Fruit fly (Drosophila melanogaster): ENCODE data around the gene mthl11.

mthl11 gene

dm6 chr3R:10377849-10378248 is 23.0 kb upstream of the mthl11 start, which contains the start of gene Rfx:
Gene Rfx, minus strand, starts transcription at chr3R:10378068.
- peak; percentile 36 for TF ChIP-seq Sp1 (GFP tag; optimal IDR thresholded peaks at IDR 0.05)
- TF ChIP-seq h (GFP tag; optimal IDR thresholded peaks at IDR 0.05), result peak; percentile 29
- TF ChIP-seq Hnf4 (GFP tag; optimal IDR thresholded peaks at IDR 0.05), result peak; percentile 49
- no peak for TF ChIP-seq Dif (GFP tag; optimal IDR thresholded peaks at IDR 0.05; ENCODE audit: partially characterized antibody)
- TF ChIP-seq CrebA (GFP tag; optimal IDR thresholded peaks at IDR 0.05; ENCODE audit: borderline replicate concordance), result peak; percentile 44
- TF ChIP-seq HLH106 (tag; optimal IDR thresholded peaks at IDR 0.05), result peak; percentile 12
- no peak for TF ChIP-seq ey (GFP tag; optimal IDR thresholded peaks at IDR 0.05)
- TF ChIP-seq Hr78 (GFP tag; optimal IDR thresholded peaks at IDR 0.05), result no peak
- TF ChIP-seq fru (GFP tag; optimal IDR thresholded peaks at IDR 0.05), result peak; percentile 17
- peak; percentile 44 for TF ChIP-seq tai (GFP tag; optimal IDR thresholded peaks at IDR 0.05)
- no peak for TF ChIP-seq sage (GFP tag; optimal IDR thresholded peaks at IDR 0.05)
- TF ChIP-seq OdsH (GFP tag; optimal IDR thresholded peaks at IDR 0.05), result peak; percentile 7
- peak; percentile 21 for TF ChIP-seq br (GFP tag; optimal IDR thresholded peaks at IDR 0.05)
- peak in 1 of 2 experiments; percentile 44 for TF ChIP-seq foxo (GFP tag; optimal IDR thresholded peaks at IDR 0.05)
- peak; percentile 22 for TF ChIP-seq rgr (GFP tag; optimal IDR thresholded peaks at IDR 0.05)
- no peak for TF ChIP-seq dsf (GFP tag; optimal IDR thresholded peaks at IDR 0.05; ENCODE audit: borderline replicate concordance)
- peak; percentile 66 for TF ChIP-seq brk (GFP tag; optimal IDR thresholded peaks at IDR 0.05)
- TF ChIP-seq Rel (GFP tag; optimal IDR thresholded peaks at IDR 0.05), result no peak
- peak; percentile 40 for TF ChIP-seq Rel (tag; optimal IDR thresholded peaks at IDR 0.05)
- TF ChIP-seq sv (GFP tag; optimal IDR thresholded peaks at IDR 0.05), result no peak

DNA sequence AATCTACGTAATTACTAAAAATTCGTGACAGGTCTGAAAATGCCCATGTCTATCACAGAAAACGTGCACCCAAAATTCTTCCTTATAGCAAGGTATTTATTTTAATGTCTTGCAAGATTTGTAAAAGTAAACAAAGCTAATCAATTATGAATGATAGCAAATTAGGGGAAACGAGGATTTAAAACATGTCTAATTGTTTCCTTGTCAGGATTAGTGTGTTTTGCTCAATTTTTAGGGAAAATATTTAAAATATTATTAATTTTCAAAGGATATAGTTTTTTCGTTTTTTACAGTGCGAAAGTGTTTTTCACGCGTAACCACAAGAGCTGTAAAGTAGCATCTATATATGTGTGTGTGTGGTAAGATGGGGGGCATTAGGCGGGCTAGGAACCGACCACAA is 21.8 kb upstream of the mthl11 start:
- no peak for TF ChIP-seq brk (GFP tag; optimal IDR thresholded peaks at IDR 0.05)
- no peak for TF ChIP-seq usp (GFP tag; optimal IDR thresholded peaks at IDR 0.05)
- TF ChIP-seq fru (GFP tag; optimal IDR thresholded peaks at IDR 0.05), result no peak
- no peak for TF ChIP-seq Hnf4 (GFP tag; optimal IDR thresholded peaks at IDR 0.05)
- TF ChIP-seq GATAd (GFP tag; optimal IDR thresholded peaks at IDR 0.05), result no peak

- no peak for TF ChIP-seq rgr (GFP tag; optimal IDR thresholded peaks at IDR 0.05)
- TF ChIP-seq lola (GFP tag; optimal IDR thresholded peaks at IDR 0.05), result no peak
- TF ChIP-seq woc (GFP tag; optimal IDR thresholded peaks at IDR 0.05), result no peak
- TF ChIP-seq N (GFP tag; optimal IDR thresholded peaks at IDR 0.05), result no peak
- TF ChIP-seq Hr83 (GFP tag; optimal IDR thresholded peaks at IDR 0.05; ENCODE audit: poor library complexity, severe bottlenecking), result no peak
- TF ChIP-seq OdsH (GFP tag; optimal IDR thresholded peaks at IDR 0.05), result no peak
- TF ChIP-seq Vsx2 (GFP tag; optimal IDR thresholded peaks at IDR 0.05; ENCODE audit: partially characterized antibody), result no peak
- no peak for TF ChIP-seq sage (GFP tag; optimal IDR thresholded peaks at IDR 0.05)
- TF ChIP-seq dmrt93B (GFP tag; optimal IDR thresholded peaks at IDR 0.05), result no peak
- TF ChIP-seq usp (GFP tag; optimal IDR thresholded peaks at IDR 0.05), result no peak
- no peak for TF ChIP-seq Hnf4 (GFP tag; optimal IDR thresholded peaks at IDR 0.05)
- TF ChIP-seq fru (GFP tag; optimal IDR thresholded peaks at IDR 0.05), result no peak
- no peak for TF ChIP-seq Hr78 (GFP tag; optimal IDR thresholded peaks at IDR 0.05)
- TF ChIP-seq CrebA (GFP tag; optimal IDR thresholded peaks at IDR 0.05; ENCODE audit: borderline replicate concordance), result no peak
- TF ChIP-seq psq (GFP tag; optimal IDR thresholded peaks at IDR 0.05), result no peak
- no peak for TF ChIP-seq Dif (GFP tag; optimal IDR thresholded peaks at IDR 0.05; ENCODE audit: partially characterized antibody)
These were observed 21.4 kb upstream of the mthl11 start for dm6 chr3R:10379409-10379808.

DNA sequence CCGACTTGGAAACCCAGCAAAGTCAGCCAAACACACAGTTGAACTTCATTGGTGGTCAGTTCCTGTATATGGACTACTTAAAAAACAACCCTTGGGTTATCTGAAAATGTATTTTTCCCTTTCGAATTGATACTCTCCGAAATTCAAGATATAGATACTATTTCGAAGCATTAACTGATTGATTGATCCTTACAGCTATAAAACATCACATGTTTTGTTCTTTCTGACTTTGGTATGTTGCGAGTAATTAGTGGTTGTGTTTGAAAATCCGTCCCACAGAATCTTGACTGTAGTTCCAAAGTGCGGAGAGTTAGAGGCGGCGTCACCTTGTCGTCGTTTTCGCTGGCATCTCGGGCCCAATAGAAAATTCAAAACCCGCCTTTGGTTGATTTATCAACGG is 20.8 kb upstream of the mthl11 start:
- TF ChIP-seq pan (optimal IDR thresholded peaks at IDR 0.05) (no peak), Hr78 (GFP tag; optimal IDR thresholded peaks at IDR 0.05) (no peak), CrebA (GFP tag; optimal IDR thresholded peaks at IDR 0.05; ENCODE audit: borderline replicate concordance) (no peak), woc (GFP tag; optimal IDR thresholded peaks at IDR 0.05) (no peak), sage (GFP tag; optimal IDR thresholded peaks at IDR 0.05) (no peak), Myc (optimal IDR thresholded peaks at IDR 0.05) (no peak), HLH106 (tag; optimal IDR thresholded peaks at IDR 0.05) (no peak), GATAd (GFP tag; optimal IDR thresholded peaks at IDR 0.05) (no peak), fru (GFP tag; optimal IDR thresholded peaks at IDR 0.05) (no peak), Sp1 (GFP tag; optimal IDR thresholded peaks at IDR 0.05) (no peak), N (GFP tag; optimal IDR thresholded peaks at IDR 0.05) (no peak), usp (GFP tag; optimal IDR thresholded peaks at IDR 0.05) (no peak), psq (GFP tag; optimal IDR thresholded peaks at IDR 0.05) (no peak), jim (GFP tag; optimal IDR thresholded peaks at IDR 0.05) (no peak), Rel (GFP tag; optimal IDR thresholded peaks at IDR 0.05) (no peak), Rel (tag; optimal IDR thresholded peaks at IDR 0.05) (no peak), foxo (GFP tag; optimal IDR thresholded peaks at IDR 0.05) (no peak), Mio (GFP tag; optimal IDR thresholded peaks at IDR 0.05) (no peak), sv (GFP tag; optimal IDR thresholded peaks at IDR 0.05) (no peak), Vsx2 (GFP tag; optimal IDR thresholded peaks at IDR 0.05; ENCODE audit: partially characterized antibody) (no peak)
